Worm (Caenorhabditis elegans): Measurements from ENCODE around the gene ZK673.5.

ce11 chrII:10501578-10501977 is 40.3 kb downstream of the ZK673.5 start:
- TF ChIP-seq snpc-4 (GFP tag; optimal IDR thresholded peaks at IDR 0.05): no peak
- no peak for TF ChIP-seq snpc-4 (tag; optimal IDR thresholded peaks at IDR 0.05)
- no peak for TF ChIP-seq bed-1 (GFP tag; IDR thresholded peaks at IDR 0.05)
- TF ChIP-seq sptf-2 (GFP tag; optimal IDR thresholded peaks at IDR 0.05): no peak
- TF ChIP-seq ama-1 (optimal IDR thresholded peaks at IDR 0.05): no peak
- no peak for TF ChIP-seq ama-1 (GFP tag; optimal IDR thresholded peaks at IDR 0.05)
- no peak for TF ChIP-seq egrh-3 (GFP tag; IDR thresholded peaks at IDR 0.05)
- TF ChIP-seq F49E8.2 (tag; optimal IDR thresholded peaks at IDR 0.05; ENCODE audit: insufficient read depth): no peak
- TF ChIP-seq tbx-9 (tag; optimal IDR thresholded peaks at IDR 0.05; ENCODE audit: borderline replicate concordance): no peak
- no peak for TF ChIP-seq dpl-1 (GFP tag; optimal IDR thresholded peaks at IDR 0.05)
- TF ChIP-seq pha-4 (tag; optimal IDR thresholded peaks at IDR 0.05): no peak
- no peak for TF ChIP-seq Y53F4B.3 (GFP tag; IDR thresholded peaks at IDR 0.05)
- no peak for TF ChIP-seq snpc-3.4 (tag; optimal IDR thresholded peaks at IDR 0.05)
- TF ChIP-seq let-526 (GFP tag; IDR thresholded peaks at IDR 0.05): no peak
- no peak for TF ChIP-seq lin-35 (GFP tag; optimal IDR thresholded peaks at IDR 0.05)
- no peak for TF ChIP-seq B0019.2 (GFP tag; conservative IDR thresholded peaks at IDR 0.05)

Measured in whole organism, young adult.